Worm (Caenorhabditis elegans): ENCODE results near the gene Y110A2AL.4.

DNA sequence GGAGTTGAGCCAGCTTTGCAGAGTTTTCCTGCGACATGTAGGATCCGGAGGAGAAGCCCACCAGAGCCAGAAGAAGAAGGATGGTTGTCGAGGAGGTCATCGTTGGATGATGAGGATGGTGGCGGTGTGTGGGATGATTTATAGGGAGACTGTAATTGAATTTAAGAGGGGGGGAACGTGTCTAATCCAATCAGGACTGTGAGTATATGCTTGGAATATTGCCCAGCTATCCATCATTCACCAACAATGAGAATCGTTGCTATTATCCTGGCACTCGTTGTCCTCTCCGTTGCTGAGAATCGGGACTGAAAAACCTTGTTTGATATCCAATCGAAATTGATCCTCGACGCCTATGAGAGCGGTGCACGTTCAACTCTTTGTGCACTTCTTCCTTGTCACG is 13.0 kb upstream of the Y110A2AL.4 start, which contains the start of gene K12H6.5:
- TF ChIP-seq aly-1 (tag; optimal IDR thresholded peaks at IDR 0.05), result no peak
- no peak for TF ChIP-seq ama-1 (optimal IDR thresholded peaks at IDR 0.05)
- TF ChIP-seq ceh-13 (GFP tag; optimal IDR thresholded peaks at IDR 0.05), result no peak
- no peak for TF ChIP-seq hnd-1 (tag; optimal IDR thresholded peaks at IDR 0.05)
- no peak for TF ChIP-seq tra-4 (tag; optimal IDR thresholded peaks at IDR 0.05)
- TF ChIP-seq tbx-37 (GFP tag; conservative IDR thresholded peaks at IDR 0.05), result no peak
